Fruit fly (Drosophila melanogaster): Measurements from ENCODE around the gene wts.

The wts gene

dm6 chr3R:30796715-30797114 lies 9.7 kb downstream of the wts start (continued):
- no peak for TF ChIP-seq nerfin-2 (GFP tag; IDR thresholded peaks at IDR 0.05; ENCODE audit: partially characterized antibody)
- TF ChIP-seq HHEX (GFP tag; optimal IDR thresholded peaks at IDR 0.05) = peak; percentile 26
- peak; percentile 50 for TF ChIP-seq CG16863 (GFP tag; optimal IDR thresholded peaks at IDR 0.05)
- peak; percentile 44 for TF ChIP-seq CG30431 (GFP tag; optimal IDR thresholded peaks at IDR 0.05)
- TF ChIP-seq usp (GFP tag; optimal IDR thresholded peaks at IDR 0.05) = no peak
- TF ChIP-seq Max (GFP tag; optimal IDR thresholded peaks at IDR 0.05) = peak; percentile 14
- TF ChIP-seq Ssrp (tag; optimal IDR thresholded peaks at IDR 0.05) = peak; percentile 55
- TF ChIP-seq esg (GFP tag; conservative IDR thresholded peaks at IDR 0.05) = peak; percentile 66
- TF ChIP-seq HmgZ (tag; optimal IDR thresholded peaks at IDR 0.05) = peak; percentile 45
- no peak for TF ChIP-seq Lpt (GFP tag; optimal IDR thresholded peaks at IDR 0.05)
- TF ChIP-seq Elba2 (GFP tag; optimal IDR thresholded peaks at IDR 0.05) = no peak
- TF ChIP-seq fu2 (GFP tag; optimal IDR thresholded peaks at IDR 0.05) = peak; percentile 30
- peak; percentile 49 for TF ChIP-seq fd3F (GFP tag; optimal IDR thresholded peaks at IDR 0.05)
- peak; percentile 65 for TF ChIP-seq CG9215 (GFP tag; IDR thresholded peaks at IDR 0.05)
- peak; percentile 58; the same call in 1 of the 2 replicates for TF ChIP-seq chm (GFP tag; IDR thresholded peaks at IDR 0.05)
- TF ChIP-seq Rfx (GFP tag; IDR thresholded peaks at IDR 0.05) = peak; percentile 90
- TF ChIP-seq so (GFP tag; IDR thresholded peaks at IDR 0.05) = peak; percentile 56; the same call in 1 of the 3 replicates
- TF ChIP-seq CG12942 (GFP tag; optimal IDR thresholded peaks at IDR 0.05) = peak; percentile 36
- TF ChIP-seq dati (GFP tag; IDR thresholded peaks at IDR 0.05) = no peak
- peak; percentile 59 for TF ChIP-seq nmo (GFP tag; optimal IDR thresholded peaks at IDR 0.05)
- TF ChIP-seq CG34376 (GFP tag; optimal IDR thresholded peaks at IDR 0.05) = no peak
- TF ChIP-seq Mes4 (GFP tag; optimal IDR thresholded peaks at IDR 0.05) = peak; percentile 21
- peak; percentile 35 to 57 for TF ChIP-seq Hr51 (GFP tag; optimal IDR thresholded peaks at IDR 0.05)
- TF ChIP-seq CG1603 (tag; optimal IDR thresholded peaks at IDR 0.05) = peak; percentile 76
- TF ChIP-seq dm (GFP tag; optimal IDR thresholded peaks at IDR 0.05) = peak; percentile 37
- TF ChIP-seq seq (GFP tag; IDR thresholded peaks at IDR 0.05) = peak; percentile 50; the same call in 1 of the 2 replicates
- no peak for TF ChIP-seq CG6683 (GFP tag; optimal IDR thresholded peaks at IDR 0.05)
- TF ChIP-seq gcm2 (GFP tag; optimal IDR thresholded peaks at IDR 0.05) = peak; percentile 37
- 0 out of 2 replicates have a peak, but pooled peaks have one; percentile 10 for TF ChIP-seq ro (GFP tag; IDR thresholded peaks at IDR 0.05)
- no peak for TF ChIP-seq CG15601 (tag; optimal IDR thresholded peaks at IDR 0.05)
- TF ChIP-seq klu (GFP tag; IDR thresholded peaks at IDR 0.05) = peak; percentile 65; the same call in 1 of the 2 replicates
- peak; percentile 75; the same call in 1 of the 2 replicates for TF ChIP-seq ranshi (GFP tag; IDR thresholded peaks at IDR 0.05)
- TF ChIP-seq gro (GFP tag; optimal IDR thresholded peaks at IDR 0.05) = peak; percentile 1
- TF ChIP-seq vfl (GFP tag; optimal IDR thresholded peaks at IDR 0.05) = no peak
- TF ChIP-seq MESR4 (GFP tag; optimal IDR thresholded peaks at IDR 0.05) = no peak
- TF ChIP-seq peb (GFP tag; IDR thresholded peaks at IDR 0.05) = peak; percentile 54
- TF ChIP-seq sim (GFP tag; IDR thresholded peaks at IDR 0.05) = 0 out of 2 replicates have a peak, but pooled peaks have one; percentile 36
- peak; percentile 76 for TF ChIP-seq rib (GFP tag; IDR thresholded peaks at IDR 0.05)
- TF ChIP-seq zfh2 (GFP tag; optimal IDR thresholded peaks at IDR 0.05) = peak; percentile 75
- TF ChIP-seq gsb (GFP tag; IDR thresholded peaks at IDR 0.05) = peak; percentile 49
- peak; percentile 17 for TF ChIP-seq Myb (GFP tag; optimal IDR thresholded peaks at IDR 0.05)
- peak; percentile 41 for TF ChIP-seq Usf (GFP tag; optimal IDR thresholded peaks at IDR 0.05)
- peak; percentile 29 for TF ChIP-seq jumu (GFP tag; optimal IDR thresholded peaks at IDR 0.05)
- no peak for TF ChIP-seq gcm (GFP tag; optimal IDR thresholded peaks at IDR 0.05)
- peak; percentile 43 for TF ChIP-seq schlank (tag; optimal IDR thresholded peaks at IDR 0.05)
- 0 out of 2 replicates have a peak, but pooled peaks have one; percentile 20 for TF ChIP-seq CG4404 (GFP tag; IDR thresholded peaks at IDR 0.05)
- peak; percentile 38 for TF ChIP-seq repo (GFP tag; optimal IDR thresholded peaks at IDR 0.05)
- TF ChIP-seq maf-S (GFP tag; optimal IDR thresholded peaks at IDR 0.05) = peak; percentile 30
- TF ChIP-seq pita (GFP tag; optimal IDR thresholded peaks at IDR 0.05) = no peak
- TF ChIP-seq CG17829 (tag; optimal IDR thresholded peaks at IDR 0.05) = peak; percentile 17
- TF ChIP-seq CG18619 (GFP tag; optimal IDR thresholded peaks at IDR 0.05) = peak; percentile 51
- TF ChIP-seq twi (tag; optimal IDR thresholded peaks at IDR 0.05) = peak; percentile 45

All from whole organism, embryonic.